Fruit fly (Drosophila melanogaster): ENCODE data around the gene CG2150.
A peak's percentile ranks its signal among the peaks of the same experiment; 100 is the strongest.

CG2150 gene

dm6 chr3R:31747429-31748048, 17.0 kb downstream of the CG2150 start, which contains the start of the genes nero and CG1910 (continued):
- TF ChIP-seq HmgZ (tag; optimal IDR thresholded peaks at IDR 0.05) = peak; percentile 77
- TF ChIP-seq CG17385 (GFP tag; optimal IDR thresholded peaks at IDR 0.05) = peak; percentile 41
- peak; percentile 71 for TF ChIP-seq Myb (GFP tag; optimal IDR thresholded peaks at IDR 0.05)
- TF ChIP-seq org-1 (GFP tag; optimal IDR thresholded peaks at IDR 0.05) = no peak
- TF ChIP-seq HmgD (GFP tag; optimal IDR thresholded peaks at IDR 0.05) = peak; percentile 70
- peak; percentile 30 for TF ChIP-seq Hsf (GFP tag; optimal IDR thresholded peaks at IDR 0.05)
- TF ChIP-seq chinmo (GFP tag; IDR thresholded peaks at IDR 0.05; ENCODE audit: partially characterized antibody) = no peak
- TF ChIP-seq CG1603 (tag; optimal IDR thresholded peaks at IDR 0.05) = peak; percentile 74
- no peak for TF ChIP-seq CG6765 (GFP tag; optimal IDR thresholded peaks at IDR 0.05)
- no peak for TF ChIP-seq bcd (GFP tag; optimal IDR thresholded peaks at IDR 0.05)
- TF ChIP-seq toy (GFP tag; IDR thresholded peaks at IDR 0.05) = no peak
- peak; percentile 7 for TF ChIP-seq pho (GFP tag; optimal IDR thresholded peaks at IDR 0.05)
- TF ChIP-seq CG15601 (tag; optimal IDR thresholded peaks at IDR 0.05) = peak; percentile 37
- TF ChIP-seq CG2120 (GFP tag; optimal IDR thresholded peaks at IDR 0.05) = peak; percentile 6
- no peak for TF ChIP-seq tap (tag; optimal IDR thresholded peaks at IDR 0.05)
- TF ChIP-seq gro (GFP tag; optimal IDR thresholded peaks at IDR 0.05) = peak; percentile 33
- no peak for TF ChIP-seq Adf1 (GFP tag; IDR thresholded peaks at IDR 0.05)
- peak; percentile 55 for TF ChIP-seq CG4617 (GFP tag; optimal IDR thresholded peaks at IDR 0.05; ENCODE audit: borderline replicate concordance)
- TF ChIP-seq Antp (GFP tag; optimal IDR thresholded peaks at IDR 0.05) = no peak
- peak; percentile 76 for TF ChIP-seq Sin3A (optimal IDR thresholded peaks at IDR 0.05)
- TF ChIP-seq CG17829 (tag; optimal IDR thresholded peaks at IDR 0.05) = peak; percentile 27
- TF ChIP-seq Jarid2 (GFP tag; optimal IDR thresholded peaks at IDR 0.05) = no peak
- peak; percentile 93 for TF ChIP-seq dm (GFP tag; optimal IDR thresholded peaks at IDR 0.05)
- no peak for TF ChIP-seq cwo (GFP tag; optimal IDR thresholded peaks at IDR 0.05)
- TF ChIP-seq vfl (GFP tag; optimal IDR thresholded peaks at IDR 0.05) = peak; percentile 1
- TF ChIP-seq nerfin-1 (tag; optimal IDR thresholded peaks at IDR 0.05) = peak; percentile 25
- peak; percentile 10 for TF ChIP-seq CG5245 (GFP tag; optimal IDR thresholded peaks at IDR 0.05)
- peak; percentile 11 for TF ChIP-seq CG2678 (tag; optimal IDR thresholded peaks at IDR 0.05)
- peak; percentile 2 for TF ChIP-seq jumu (GFP tag; optimal IDR thresholded peaks at IDR 0.05)
- TF ChIP-seq CG6854 (GFP tag; optimal IDR thresholded peaks at IDR 0.05) = no peak
- TF ChIP-seq Abd-B (GFP tag; optimal IDR thresholded peaks at IDR 0.05) = no peak
- peak; percentile 92 for TF ChIP-seq BEAF-32 (GFP tag; optimal IDR thresholded peaks at IDR 0.05)
- peak; percentile 95 for TF ChIP-seq pzg (GFP tag; optimal IDR thresholded peaks at IDR 0.05)
- peak; percentile 8 for TF ChIP-seq CG13894 (tag; optimal IDR thresholded peaks at IDR 0.05)
- TF ChIP-seq stc (GFP tag; IDR thresholded peaks at IDR 0.05) = no peak
- no peak for TF ChIP-seq Nf-YC (tag; optimal IDR thresholded peaks at IDR 0.05)
- peak; percentile 43 for TF ChIP-seq CG14710 (tag; optimal IDR thresholded peaks at IDR 0.05)
- peak; percentile 21 for TF ChIP-seq CG10543 (GFP tag; optimal IDR thresholded peaks at IDR 0.05)
- peak; percentile 31 for TF ChIP-seq sqz (GFP tag; optimal IDR thresholded peaks at IDR 0.05)
- no peak for TF ChIP-seq fd102C (GFP tag; optimal IDR thresholded peaks at IDR 0.05)
- TF ChIP-seq CG12104 (GFP tag; optimal IDR thresholded peaks at IDR 0.05) = no peak
- TF ChIP-seq ken (GFP tag; IDR thresholded peaks at IDR 0.05) = no peak
- peak; percentile 48 for TF ChIP-seq nmo (GFP tag; optimal IDR thresholded peaks at IDR 0.05)
- no peak for TF ChIP-seq CG11247 (GFP tag; IDR thresholded peaks at IDR 0.05)
- peak; percentile 42 for TF ChIP-seq CG12299 (tag; optimal IDR thresholded peaks at IDR 0.05)
- TF ChIP-seq sr (GFP tag; IDR thresholded peaks at IDR 0.05) = no peak
- peak; percentile 23 for TF ChIP-seq kay (GFP tag; optimal IDR thresholded peaks at IDR 0.05)
- no peak for TF ChIP-seq CG3163 (GFP tag; optimal IDR thresholded peaks at IDR 0.05)
- no peak for TF ChIP-seq CG14860 (GFP tag; IDR thresholded peaks at IDR 0.05; ENCODE audit: partially characterized antibody)
- peak; percentile 65 for TF ChIP-seq sens (GFP tag)
- no peak for TF ChIP-seq p53 (GFP tag; optimal IDR thresholded peaks at IDR 0.05)

Measured in whole organism, embryonic.